Worm (Caenorhabditis elegans) whole organism, mixed stage, embryonic: Measurements from ENCODE around the gene C53A5.16.

Experiments used
- nhr-76 ChIP-seq: sonication (generic microtip); optimal IDR thresholded peaks from 2 replicates; lab custom pipeline; 2017; ENCODE audit warnings: missing biosample characterization, missing genetic modification characterization
- pha-4 ChIP-seq: fragments of 150-350 bp; optimal IDR thresholded peaks from 2 replicates; lab custom pipeline; 2018; ENCODE audit warnings: missing biosample characterization, missing genetic modification reagents, missing genetic modification characterization
- snpc-4 ChIP-seq: fragments of 150-350 bp; optimal IDR thresholded peaks from 2 replicates; lab custom pipeline; 2014; ENCODE audit warnings: missing biosample characterization, missing genetic modification characterization

DNA sequence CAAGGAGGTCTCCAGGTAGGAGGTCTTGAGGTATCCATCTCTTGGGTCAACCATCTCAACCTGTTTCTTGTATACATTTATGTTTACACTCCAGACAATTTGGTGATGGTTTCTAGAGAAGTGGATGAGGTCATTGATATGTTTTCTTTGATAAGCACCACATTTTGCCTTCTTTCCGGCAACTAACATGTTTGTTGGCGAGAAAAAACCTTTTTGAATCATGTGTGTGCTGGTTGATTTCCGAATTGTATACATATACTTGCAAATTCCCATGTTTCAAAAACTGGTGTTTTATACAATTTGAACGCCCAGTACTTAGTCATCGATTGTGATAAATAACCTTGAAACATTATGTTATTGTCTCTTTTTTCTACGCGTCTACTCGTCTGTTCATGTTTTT is 18.3 kb downstream of the C53A5.16 start:
- TF ChIP-seq pha-4 (tag; lab: Kevin White, UChicago) (no peak), nhr-76 (tag; lab: Kevin White, UChicago) (no peak), snpc-4 (tag; lab: Kevin White, UChicago) (no peak)
